Worm (Caenorhabditis elegans) whole organism, L2 larva: ENCODE measurements around the gene col-185.

Experiments
- C34F6.9 ChIP-seq: fragments of 150-350 bp; optimal IDR thresholded peaks from 2 replicates; lab custom pipeline; 2014; ENCODE audit warnings: missing biosample characterization, missing genetic modification characterization
- R02D3.7 ChIP-seq: fragments of 150-350 bp; optimal IDR thresholded peaks from 2 replicates; lab custom pipeline; 2014; ENCODE audit warnings: missing biosample characterization, missing genetic modification characterization
- aly-2 ChIP-seq: fragments of 150-350 bp; optimal IDR thresholded peaks from 2 replicates; lab custom pipeline; 2014; ENCODE audit warnings: missing biosample characterization, missing genetic modification characterization
- elt-1 ChIP-seq: fragments of 150-350 bp; optimal IDR thresholded peaks from 2 replicates; lab custom pipeline; 2014; ENCODE audit warnings: missing biosample characterization, missing genetic modification characterization
- fos-1 ChIP-seq: fragments of 150-350 bp; optimal IDR thresholded peaks from 2 replicates; lab custom pipeline; 2014; ENCODE audit warnings: missing biosample characterization, missing genetic modification characterization
- nhr-12 ChIP-seq: fragments of 150-350 bp; optimal IDR thresholded peaks from 2 replicates; lab custom pipeline; 2014; ENCODE audit warnings: missing biosample characterization, missing genetic modification characterization
- nhr-237 ChIP-seq: fragments of 150-350 bp; optimal IDR thresholded peaks from 2 replicates; lab custom pipeline; 2014; ENCODE audit warnings: missing biosample characterization, missing genetic modification characterization
- unc-39 ChIP-seq: fragments of 150-350 bp; optimal IDR thresholded peaks from 2 replicates; lab custom pipeline; 2014; ENCODE audit warnings: missing biosample characterization, missing genetic modification characterization
- ztf-1 ChIP-seq: fragments of 200-800 bp; sonication (Bioruptor generic); conservative IDR thresholded peaks from 2 replicates; pipeline ENCODE4 v1.3.6; 2022; ENCODE audit warnings: missing genetic modification characterization, missing compliant biosample characterization

- no peak for TF ChIP-seq nhr-12 (tag; lab: Kevin White, UChicago)
- peak; percentile 19 for TF ChIP-seq elt-1
- TF ChIP-seq fos-1 (tag; lab: Kevin White, UChicago) = peak; percentile 22
- TF ChIP-seq R02D3.7 (tag; lab: Kevin White, UChicago) = no peak
- no peak for TF ChIP-seq aly-2 (tag; lab: Kevin White, UChicago)
- TF ChIP-seq C34F6.9 = no peak
- no peak for TF ChIP-seq unc-39 (tag; lab: Kevin White, UChicago)
- TF ChIP-seq ztf-1 (GFP tag; lab: Robert Waterston, UW) = no peak
- no peak for TF ChIP-seq nhr-237 (tag; lab: Kevin White, UChicago)
These were observed 28.8 kb upstream of the col-185 start for ce11 chrX:13539701-13540100.
